Worm (Caenorhabditis elegans) whole organism, early embryonic: ENCODE data around the gene kqt-2.
A peak's percentile ranks its signal among the peaks of the same experiment; 100 is the strongest.

Experiments
- B0310.2 ChIP-seq: sonication (generic microtip); optimal IDR thresholded peaks from 2 replicates; lab custom pipeline; 2016; ENCODE audit warnings: mild to moderate bottlenecking, missing genetic modification characterization, missing compliant biosample characterization
- F13C5.2 ChIP-seq: sonication (generic microtip); optimal IDR thresholded peaks from 2 replicates; lab custom pipeline; 2017; ENCODE audit warnings: mild to moderate bottlenecking, missing genetic modification characterization, inconsistent platforms, missing compliant biosample characterization
- aly-1 ChIP-seq: sonication (generic microtip); optimal IDR thresholded peaks from 2 replicates; lab custom pipeline; 2016; ENCODE audit warnings: missing genetic modification characterization, missing compliant biosample characterization
- ama-1 ChIP-seq: fragments of 150-350 bp; optimal IDR thresholded peaks from 2 replicates; lab custom pipeline; 2014
- ceh-13 ChIP-seq: fragments of 200-800 bp; sonication (Bioruptor generic); optimal IDR thresholded peaks from 2 replicates; lab custom pipeline; 2018; ENCODE audit warnings: mild to moderate bottlenecking, missing genetic modification characterization, missing compliant biosample characterization
- ceh-36 ChIP-seq: sonication (generic microtip); optimal IDR thresholded peaks from 2 replicates; lab custom pipeline; 2016; ENCODE audit warnings: missing genetic modification characterization, inconsistent platforms, missing compliant biosample characterization
- ets-7 ChIP-seq: sonication (generic microtip); optimal IDR thresholded peaks from 2 replicates; lab custom pipeline; 2016; ENCODE audit warnings: missing genotype, missing genetic modification characterization, missing compliant biosample characterization
- flt-1 ChIP-seq: fragments of 200-800 bp; sonication (Bioruptor generic); IDR thresholded peaks from 2 replicates; pipeline ENCODE4 v1.3.6; 2022; ENCODE audit warnings: missing genetic modification characterization, missing compliant biosample characterization
- hmbx-1 ChIP-seq: sonication (generic microtip); optimal IDR thresholded peaks from 2 replicates; lab custom pipeline; 2016; ENCODE audit warnings: mild to moderate bottlenecking, missing genetic modification characterization, missing compliant biosample characterization
- hmg-4 ChIP-seq: fragments of 200-800 bp; sonication (Bioruptor generic); optimal IDR thresholded peaks from 2 replicates; lab custom pipeline; 2018; ENCODE audit warnings: mild to moderate bottlenecking, missing genetic modification characterization, missing compliant biosample characterization
- hnd-1 ChIP-seq: sonication (generic microtip); optimal IDR thresholded peaks from 2 replicates; lab custom pipeline; 2016; ENCODE audit warnings: missing genetic modification characterization, missing compliant biosample characterization
- pes-1 ChIP-seq: fragments of 200-800 bp; sonication (Bioruptor generic); IDR thresholded peaks from 2 replicates; pipeline ENCODE4 v1.3.6; 2022; ENCODE audit warnings: missing genetic modification reagents, missing genetic modification characterization, missing compliant biosample characterization
- scrt-1 ChIP-seq: fragments of 200-800 bp; sonication (Bioruptor generic); IDR thresholded peaks from 2 replicates; pipeline ENCODE4 v1.3.6; 2022; ENCODE audit warnings: missing genetic modification characterization, missing compliant biosample characterization
- sea-1 ChIP-seq: fragments of 200-800 bp; sonication (Bioruptor generic); conservative IDR thresholded peaks from 2 replicates; pipeline ENCODE4 v1.3.6; 2022; ENCODE audit warnings: missing genetic modification characterization, missing compliant biosample characterization
- tbx-11 ChIP-seq: fragments of 200-800 bp; sonication (Bioruptor generic); IDR thresholded peaks from 2 replicates; pipeline ENCODE4 v1.3.6; 2022; ENCODE audit warnings: missing genetic modification characterization, missing compliant biosample characterization
- tbx-37 ChIP-seq: fragments of 200-800 bp; sonication (Bioruptor generic); conservative IDR thresholded peaks from 2 replicates; pipeline ENCODE4 v1.3.6; 2022; ENCODE audit warnings: missing genetic modification reagents, missing genetic modification characterization, missing compliant biosample characterization
- tra-4 ChIP-seq: sonication (generic microtip); optimal IDR thresholded peaks from 2 replicates; lab custom pipeline; 2017; ENCODE audit warnings: missing genetic modification characterization, missing compliant biosample characterization

kqt-2 gene

ce11 chrX:8246126-8246525, at the start of gene kqt-2:
Gene kqt-2, minus strand, starts transcription at chrX:8246369.
- TF ChIP-seq ceh-36 (tag; lab: Kevin White, UChicago), result no peak
- TF ChIP-seq hnd-1 (tag; lab: Kevin White, UChicago), result no peak
- TF ChIP-seq pes-1 (GFP tag; lab: Robert Waterston, UW), result no peak
- no peak for TF ChIP-seq hmg-4
- TF ChIP-seq ama-1 (lab: Kevin White, UChicago), result no peak
- TF ChIP-seq ets-7 (tag; lab: Kevin White, UChicago), result no peak

ce11 chrX:8294586-8294985, 48.4 kb upstream of the kqt-2 start, which contains the start of gene R09F10.3:
Gene R09F10.3, plus strand, starts transcription at chrX:8294625.
- no peak for TF ChIP-seq ets-7 (tag; lab: Kevin White, UChicago)
- TF ChIP-seq hmg-4, result peak; percentile 12

ce11 chrX:8286740-8287299, 40.7 kb upstream of the kqt-2 start, which contains the start of gene sec-16A.2:
Gene sec-16A.2, plus strand, starts transcription at chrX:8287249.
- TF ChIP-seq tbx-11 (GFP tag; lab: Robert Waterston, UW), result no peak
- TF ChIP-seq ets-7 (tag; lab: Kevin White, UChicago), result no peak
- TF ChIP-seq flt-1 (GFP tag; lab: Robert Waterston, UW), result 0 out of 2 replicates have a peak, but pooled peaks have one; percentile 2
- no peak for TF ChIP-seq hnd-1 (tag; lab: Kevin White, UChicago)
- TF ChIP-seq F13C5.2, result peak; percentile 0
- peak; percentile 67 for TF ChIP-seq hmg-4
- TF ChIP-seq pes-1 (GFP tag; lab: Robert Waterston, UW), result no peak
- TF ChIP-seq aly-1 (tag; lab: Kevin White, UChicago), result no peak
- no peak for TF ChIP-seq scrt-1 (GFP tag; lab: Robert Waterston, UW)

- TF ChIP-seq ceh-36 (tag; lab: Kevin White, UChicago) (no peak), ama-1 (lab: Kevin White, UChicago) (no peak), sea-1 (no peak), F13C5.2 (no peak), ceh-13 (no peak), tbx-11 (GFP tag; lab: Robert Waterston, UW) (no peak), aly-1 (tag; lab: Kevin White, UChicago) (no peak)
Measured at ce11 chrX:8286164-8286563, 40.0 kb upstream of the kqt-2 start.

- TF ChIP-seq hnd-1 (tag; lab: Kevin White, UChicago) (no peak), pes-1 (GFP tag; lab: Robert Waterston, UW) (no peak), ceh-13 (no peak), ceh-36 (tag; lab: Kevin White, UChicago) (no peak), scrt-1 (GFP tag; lab: Robert Waterston, UW) (no peak), B0310.2 (tag; lab: Kevin White, UChicago) (no peak), F13C5.2 (no peak), ets-7 (tag; lab: Kevin White, UChicago) (no peak), tbx-11 (GFP tag; lab: Robert Waterston, UW) (no peak), ama-1 (lab: Kevin White, UChicago) (no peak), tbx-37 (GFP tag; lab: Robert Waterston, UW) (no peak), tra-4 (tag; lab: Kevin White, UChicago) (no peak), aly-1 (tag; lab: Kevin White, UChicago) (no peak)
Measured at ce11 chrX:8285169-8285796, 39.1 kb upstream of the kqt-2 start, which contains the start of the genes fis-2 and F13B9.2. Gene fis-2, minus strand, starts transcription at chrX:8285219. Gene F13B9.2, plus strand, starts transcription at chrX:8285683.

- TF ChIP-seq tbx-11 (GFP tag; lab: Robert Waterston, UW) (no peak), ets-7 (tag; lab: Kevin White, UChicago) (no peak)
Measured at ce11 chrX:8284003-8284402, 37.8 kb upstream of the kqt-2 start.

- TF ChIP-seq F13C5.2 (no peak), pes-1 (GFP tag; lab: Robert Waterston, UW) (no peak), tbx-11 (GFP tag; lab: Robert Waterston, UW) (no peak), tbx-37 (GFP tag; lab: Robert Waterston, UW) (no peak), ets-7 (tag; lab: Kevin White, UChicago) (no peak), ceh-36 (tag; lab: Kevin White, UChicago) (no peak), hnd-1 (tag; lab: Kevin White, UChicago) (no peak), ceh-13 (no peak), aly-1 (tag; lab: Kevin White, UChicago) (no peak), hmg-4 (no peak), B0310.2 (tag; lab: Kevin White, UChicago) (no peak), sea-1 (no peak), ama-1 (lab: Kevin White, UChicago) (no peak), flt-1 (GFP tag; lab: Robert Waterston, UW) (no peak)
Measured at ce11 chrX:8276984-8277383, 30.8 kb upstream of the kqt-2 start.

ce11 chrX:8276333-8276732, 30.2 kb upstream of the kqt-2 start:
- TF ChIP-seq tbx-37 (GFP tag; lab: Robert Waterston, UW) (no peak), tbx-11 (GFP tag; lab: Robert Waterston, UW) (no peak), tra-4 (tag; lab: Kevin White, UChicago) (no peak), flt-1 (GFP tag; lab: Robert Waterston, UW) (no peak), ceh-13 (no peak), ama-1 (lab: Kevin White, UChicago) (no peak), hmg-4 (no peak), sea-1 (no peak), scrt-1 (GFP tag; lab: Robert Waterston, UW) (no peak), aly-1 (tag; lab: Kevin White, UChicago) (no peak), ceh-36 (tag; lab: Kevin White, UChicago) (no peak), pes-1 (GFP tag; lab: Robert Waterston, UW) (no peak), hmbx-1 (tag; lab: Kevin White, UChicago) (no peak), B0310.2 (tag; lab: Kevin White, UChicago) (no peak), ets-7 (tag; lab: Kevin White, UChicago) (no peak), hnd-1 (tag; lab: Kevin White, UChicago) (no peak), F13C5.2 (no peak)
